Worm (Caenorhabditis elegans) whole organism, mixed stage, embryonic: ENCODE data around the gene alh-6.

Experiments used
- mab-5 ChIP-seq: fragments of 150-350 bp; optimal IDR thresholded peaks from 2 replicates; lab custom pipeline; 2014; ENCODE audit warnings: missing biosample characterization, missing genetic modification characterization
- nhr-28 ChIP-seq: fragments of 150-350 bp; optimal IDR thresholded peaks from 2 replicates; lab custom pipeline; 2014; ENCODE audit warnings: missing biosample characterization, missing genetic modification characterization
- unc-39 ChIP-seq: fragments of 150-350 bp; optimal IDR thresholded peaks from 2 replicates; lab custom pipeline; 2014; ENCODE audit warnings: missing biosample characterization, missing genetic modification characterization

DNA sequence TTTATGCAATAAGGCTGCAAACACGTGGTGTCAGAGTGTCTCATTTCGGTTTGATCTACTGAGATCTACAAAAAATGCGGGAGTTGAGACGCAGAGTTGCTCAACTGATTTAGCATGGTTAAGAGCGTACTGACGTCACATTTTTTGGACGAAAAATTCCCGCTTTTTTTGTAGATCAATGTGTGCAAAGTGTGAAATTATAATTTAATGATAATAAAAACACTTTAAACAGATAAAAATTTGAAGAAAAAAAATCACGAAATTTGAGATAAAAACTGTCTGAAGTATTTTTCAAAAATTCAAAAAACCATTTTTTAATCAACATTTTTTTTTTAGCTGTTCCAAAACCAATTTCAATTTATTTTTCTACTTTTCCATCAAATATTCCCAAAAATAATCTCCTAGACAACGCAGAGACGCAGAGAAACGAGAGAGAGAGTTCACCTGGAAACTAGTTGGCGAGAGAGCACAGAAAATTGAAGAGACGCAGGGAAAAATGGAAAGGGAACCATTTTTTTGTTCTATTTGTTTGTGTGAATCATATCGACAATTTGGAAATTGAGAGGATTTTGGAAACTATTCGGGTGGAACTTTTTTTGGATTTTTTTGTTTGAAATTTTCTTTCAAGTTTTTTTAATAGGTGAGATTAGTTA lies 12.8 kb downstream of the alh-6 start:
- TF ChIP-seq unc-39 (tag; lab: Kevin White, UChicago) (no peak), mab-5 (tag; lab: Kevin White, UChicago) (no peak), nhr-28 (tag; lab: Kevin White, UChicago) (no peak)
